Fruit fly (Drosophila melanogaster) whole organism: ENCODE results near the gene CG3184.

Experiments
- CG8478 ChIP-seq: fragments of >200 bp; optimal IDR thresholded peaks from 2 replicates; lab custom pipeline; 2018; ENCODE audit warnings: inconsistent platforms
- EcR ChIP-seq, 2 experiments: fragments of >200 bp; optimal IDR thresholded peaks; 2 replicates each; lab custom pipeline; 2017; ENCODE audit warnings: missing biosample characterization in 2 of 2, missing genetic modification characterization in 2 of 2, missing genetic modification reagents in 2 of 2
- pan ChIP-seq: fragments of >200 bp; optimal IDR thresholded peaks from 2 replicates; lab custom pipeline; 2017
- psq ChIP-seq: fragments of >200 bp; optimal IDR thresholded peaks from 2 replicates; lab custom pipeline; 2017
- usp ChIP-seq: fragments of >200 bp; optimal IDR thresholded peaks from 2 replicates; lab custom pipeline; 2017; ENCODE audit warnings: missing biosample characterization, missing genetic modification characterization, mixed read lengths

dm6 chrX:6730600-6731259 is 42.2 kb upstream of the CG3184 start:
- TF ChIP-seq CG8478 (lab: Kevin White, UChicago) (no peak), psq (lab: Kevin White, UChicago) (no peak), pan (lab: Kevin White, UChicago) (no peak), usp (no peak), EcR (GFP tag; optimal IDR thresholded peaks at IDR 0.05; lab: Kevin White, UChicago) (no peak)
